Worm (Caenorhabditis elegans): ENCODE measurements around the gene spp-27.

spp-27 gene

DNA sequence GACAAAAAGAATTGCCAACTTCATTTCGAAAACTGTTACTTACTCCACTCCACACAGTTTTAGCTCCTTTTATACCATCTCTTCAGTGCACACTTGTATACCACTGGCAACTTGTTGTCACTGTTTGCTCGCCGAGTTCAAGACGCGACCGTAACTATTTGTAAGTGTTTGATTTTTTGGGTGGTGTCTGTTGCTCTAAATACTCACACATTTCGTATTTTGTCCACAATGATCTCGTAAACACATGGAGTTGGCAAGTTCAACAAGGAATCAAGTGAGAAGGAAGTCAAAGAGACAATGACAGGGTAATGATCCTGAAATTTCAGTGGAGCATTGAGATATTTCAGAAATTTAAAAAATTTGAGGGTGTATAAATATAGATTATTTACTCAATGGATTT lies 23.9 kb downstream of the spp-27 start, which contains the start of gene hpo-26:
Gene hpo-26 (minus strand): TSS at position 31 of the 400 bp plus-strand sequence.
- TF ChIP-seq ceh-82 (tag; optimal IDR thresholded peaks at IDR 0.05) (peak in 1 of 3 experiments; percentile 12), lin-14 (GFP tag; optimal IDR thresholded peaks at IDR 0.05) (peak; percentile 15), ets-5 (GFP tag; IDR thresholded peaks at IDR 0.05) (no peak), nhr-85 (tag) (no peak), lir-3 (tag; optimal IDR thresholded peaks at IDR 0.05; ENCODE audit: poor library complexity) (no peak), lsy-2 (tag; optimal IDR thresholded peaks at IDR 0.05) (peak in 1 of 2 experiments; percentile 9), hlh-4 (tag; optimal IDR thresholded peaks at IDR 0.05) (no peak), nhr-77 (tag; optimal IDR thresholded peaks at IDR 0.05) (peak; percentile 81), nhr-71 (tag; optimal IDR thresholded peaks at IDR 0.05) (peak; percentile 21)

ce11 chrV:6524757-6525156 lies 32.2 kb downstream of the spp-27 start, which contains the start of gene acs-1:
Gene acs-1 (plus strand): TSS chrV:6524989.
- TF ChIP-seq snpc-4 (tag; optimal IDR thresholded peaks at IDR 0.05) = no peak
- TF ChIP-seq nhr-19 (GFP tag; conservative IDR thresholded peaks at IDR 0.05) = no peak
- no peak for TF ChIP-seq ceh-82 (tag; optimal IDR thresholded peaks at IDR 0.05)
- TF ChIP-seq elt-2 (tag; optimal IDR thresholded peaks at IDR 0.05) = peak; percentile 93
- peak; percentile 84 for TF ChIP-seq pqm-1 (tag; optimal IDR thresholded peaks at IDR 0.05)
- no peak for TF ChIP-seq nhr-12 (tag; optimal IDR thresholded peaks at IDR 0.05)
- TF ChIP-seq irx-1 (tag; optimal IDR thresholded peaks at IDR 0.05) = no peak
- no peak for TF ChIP-seq nhr-85 (tag)
- no peak for TF ChIP-seq efl-1 (optimal IDR thresholded peaks at IDR 0.05)
- peak in 1 of 2 experiments; percentile 59 for TF ChIP-seq efl-1 (GFP tag; optimal IDR thresholded peaks at IDR 0.05 in 1 of 2)
- no peak for TF ChIP-seq snu-23 (GFP tag; optimal IDR thresholded peaks at IDR 0.05)
- TF ChIP-seq ceh-8 (GFP tag; optimal IDR thresholded peaks at IDR 0.05) = no peak
- TF ChIP-seq nhr-90 (tag; optimal IDR thresholded peaks at IDR 0.05; ENCODE audit: poor library complexity) = no peak
- TF ChIP-seq lin-14 (GFP tag; optimal IDR thresholded peaks at IDR 0.05) = no peak
- no peak for TF ChIP-seq nhr-76 (tag; optimal IDR thresholded peaks at IDR 0.05)
- TF ChIP-seq tlp-1 (tag; optimal IDR thresholded peaks at IDR 0.05) = no peak
- TF ChIP-seq mab-9 (GFP tag; IDR thresholded peaks at IDR 0.05) = no peak
- no peak for TF ChIP-seq ztf-4 (tag; optimal IDR thresholded peaks at IDR 0.05)
- no peak for TF ChIP-seq ces-1 (GFP tag; optimal IDR thresholded peaks at IDR 0.05)
- no peak for TF ChIP-seq zag-1 (tag; optimal IDR thresholded peaks at IDR 0.05)
- no peak for TF ChIP-seq aha-1 (tag; optimal IDR thresholded peaks at IDR 0.05)

DNA sequence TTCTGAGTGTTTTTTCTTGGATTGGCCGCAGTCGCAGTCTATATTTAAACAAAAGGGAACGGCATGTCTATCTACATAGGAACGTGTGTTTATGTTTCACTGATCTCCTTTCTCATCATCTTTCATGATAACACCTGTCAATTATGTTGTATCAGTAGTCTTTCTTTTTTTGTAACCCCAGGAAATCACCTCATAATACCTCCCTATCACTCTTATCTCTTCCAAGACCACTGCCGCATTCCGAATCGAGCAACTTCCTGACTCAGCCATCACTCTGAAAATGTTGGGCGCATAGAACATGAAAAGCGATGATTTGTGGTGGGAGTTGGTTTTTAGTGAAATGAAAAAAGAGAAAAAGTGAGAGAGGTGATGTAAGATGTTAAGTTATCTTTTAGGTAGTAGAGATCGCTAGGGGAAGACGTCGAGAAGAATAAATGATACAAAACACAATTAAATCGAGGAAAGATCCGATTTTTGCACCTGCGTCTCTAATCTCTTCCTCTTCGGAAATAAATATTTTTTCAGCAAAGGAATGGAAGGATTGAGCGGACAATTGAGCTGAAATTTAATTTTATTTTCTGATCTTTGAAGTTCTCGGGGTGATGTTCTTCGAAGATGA lies 33.9 kb downstream of the spp-27 start:
- TF ChIP-seq blmp-1 (tag; optimal IDR thresholded peaks at IDR 0.05) = peak; percentile 56
- peak in 1 of 6 experiments; percentile 22 for TF ChIP-seq elt-3 (tag; optimal IDR thresholded peaks at IDR 0.05)
- peak; percentile 35 for TF ChIP-seq pqm-1 (tag; optimal IDR thresholded peaks at IDR 0.05)
- peak; percentile 70 for TF ChIP-seq nhr-85 (tag)
- no peak for TF ChIP-seq ama-1 (optimal IDR thresholded peaks at IDR 0.05)
- peak; percentile 25 for TF ChIP-seq lin-14 (GFP tag; optimal IDR thresholded peaks at IDR 0.05)
- no peak for TF ChIP-seq C04F5.9 (tag; optimal IDR thresholded peaks at IDR 0.05)
- TF ChIP-seq elt-2 (tag; optimal IDR thresholded peaks at IDR 0.05) = peak; percentile 72

DNA sequence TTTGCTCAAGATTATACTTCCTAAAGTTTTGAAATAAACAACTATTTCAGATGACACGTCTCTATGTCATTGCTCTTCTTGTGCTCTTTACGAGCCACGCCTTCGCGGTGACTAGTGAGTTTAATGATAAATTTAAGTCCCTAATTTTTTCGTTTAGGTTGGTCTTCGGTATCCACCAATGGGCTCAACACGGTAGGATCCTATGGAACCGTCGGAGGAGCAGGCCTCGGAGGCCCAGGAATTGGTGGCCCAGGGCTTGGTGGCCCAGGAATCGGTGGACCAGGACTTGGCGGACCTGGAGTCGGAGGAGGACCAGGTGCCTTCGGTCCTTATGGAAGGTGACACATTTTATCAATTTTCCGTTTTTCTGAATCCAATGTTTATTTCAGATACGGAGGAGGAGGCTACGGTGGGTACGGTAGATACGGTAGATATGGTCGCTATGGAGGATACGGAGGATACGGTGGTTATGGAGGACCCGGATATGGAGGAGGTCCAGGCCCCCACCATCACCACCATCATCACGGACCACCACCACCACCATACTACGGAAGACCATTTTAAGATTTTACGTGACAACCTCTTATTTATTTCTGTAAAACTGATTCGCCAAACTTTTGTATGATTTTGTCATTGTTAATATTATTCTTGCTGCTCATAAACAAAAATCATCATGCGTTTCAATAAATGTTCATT lies 36.4 kb downstream of the spp-27 start, which contains the start of the genes F46E10.2 and F46E10.18:
Gene F46E10.2 (plus strand): TSS at position 51 of the 696 bp plus-strand sequence.
Gene F46E10.18 (plus strand): TSS at position 646 of the 696 bp plus-strand sequence.
- TF ChIP-seq tlp-1 (tag; optimal IDR thresholded peaks at IDR 0.05) = no peak
- no peak for TF ChIP-seq nhr-85 (tag)
- TF ChIP-seq C34B4.2 (tag; optimal IDR thresholded peaks at IDR 0.05) = no peak
- TF ChIP-seq mep-1 (tag; optimal IDR thresholded peaks at IDR 0.05) = no peak
- no peak for TF ChIP-seq aly-2 (tag; optimal IDR thresholded peaks at IDR 0.05)
- no peak for TF ChIP-seq nhr-76 (tag; optimal IDR thresholded peaks at IDR 0.05)
- no peak for TF ChIP-seq unc-30 (tag; optimal IDR thresholded peaks at IDR 0.05)
- no peak for TF ChIP-seq nhr-12 (tag; optimal IDR thresholded peaks at IDR 0.05)
- no peak for TF ChIP-seq ceh-82 (tag; optimal IDR thresholded peaks at IDR 0.05)
- TF ChIP-seq fos-1 (tag; optimal IDR thresholded peaks at IDR 0.05) = no peak
- no peak for TF ChIP-seq fkh-4 (tag; optimal IDR thresholded peaks at IDR 0.05; ENCODE audit: borderline replicate concordance)
- no peak for TF ChIP-seq tbx-2 (tag; optimal IDR thresholded peaks at IDR 0.05)

Data from whole organism, L1 larva.